Worm (Caenorhabditis elegans) whole organism, L3 larva: ENCODE results near the gene lido-18.
A peak's percentile ranks its signal among the peaks of the same experiment; 100 is the strongest.

Source experiments
- R02D3.7 ChIP-seq: fragments of 150-350 bp; optimal IDR thresholded peaks from 2 replicates; lab custom pipeline; 2014; ENCODE audit warnings: missing biosample characterization, missing genetic modification characterization
- ZK546.5 ChIP-seq: sonication (generic microtip); optimal IDR thresholded peaks from 2 replicates; lab custom pipeline; 2017; ENCODE audit warnings: missing biosample characterization, missing genetic modification characterization
- aly-2 ChIP-seq: fragments of 150-350 bp; optimal IDR thresholded peaks from 2 replicates; lab custom pipeline; 2014; ENCODE audit warnings: missing biosample characterization, missing genetic modification characterization
- ceh-16 ChIP-seq: sonication (generic microtip); optimal IDR thresholded peaks from 2 replicates; lab custom pipeline; 2017; ENCODE audit warnings: missing biosample characterization, missing genetic modification characterization
- ceh-28 ChIP-seq: fragments of 150-350 bp; optimal IDR thresholded peaks from 2 replicates; lab custom pipeline; 2014; ENCODE audit warnings: missing biosample characterization, missing genetic modification reagents, missing genetic modification characterization
- ceh-82 ChIP-seq: fragments of 150-350 bp; optimal IDR thresholded peaks from 2 replicates; lab custom pipeline; 2014; ENCODE audit warnings: missing biosample characterization, missing genetic modification characterization
- daf-12 ChIP-seq: fragments of 150-350 bp; optimal IDR thresholded peaks from 2 replicates; lab custom pipeline; 2014; ENCODE audit warnings: missing biosample characterization, missing genetic modification reagents, missing genetic modification characterization
- egl-27 ChIP-seq: sonication (generic microtip); optimal IDR thresholded peaks from 4 replicates; lab custom pipeline; 2017; ENCODE audit warnings: missing biosample characterization, missing genetic modification reagents, missing genetic modification characterization
- elt-1 ChIP-seq: fragments of 150-350 bp; optimal IDR thresholded peaks from 2 replicates; lab custom pipeline; 2014; ENCODE audit warnings: missing biosample characterization, missing genetic modification characterization
- elt-2 ChIP-seq: sonication (generic microtip); optimal IDR thresholded peaks from 2 replicates; lab custom pipeline; 2016; ENCODE audit warnings: missing genetic modification reagents, mild to moderate bottlenecking, missing genetic modification characterization, missing compliant biosample characterization
- elt-3 ChIP-seq, 3 experiments: fragments of 150-350 bp in 1 of 3; sonication (generic microtip) in 2 of 3; optimal IDR thresholded peaks; 2 replicates in 2 of 3; 4 replicates in 1 of 3; lab custom pipeline; 2014 to 2017; ENCODE audit warnings: missing biosample characterization in 3 of 3, missing genetic modification characterization in 3 of 3
- eor-1 ChIP-seq, 2 experiments: fragments of 150-350 bp; optimal IDR thresholded peaks; 2 replicates each; lab custom pipeline; 2014 to 2018; ENCODE audit warnings: missing biosample characterization in 2 of 2, missing genetic modification characterization in 2 of 2
- fkh-10 ChIP-seq: sonication (generic microtip); optimal IDR thresholded peaks from 2 replicates; lab custom pipeline; 2017; ENCODE audit warnings: missing biosample characterization, missing genetic modification reagents, missing genetic modification characterization
- hmg-11 ChIP-seq: sonication (generic microtip); optimal IDR thresholded peaks from 2 replicates; lab custom pipeline; 2016; ENCODE audit warnings: missing genetic modification characterization, missing compliant biosample characterization
- lin-15B ChIP-seq: fragments of 150-350 bp; optimal IDR thresholded peaks from 2 replicates; lab custom pipeline; 2014; ENCODE audit warnings: missing biosample characterization, missing genetic modification characterization
- mdl-1 ChIP-seq: fragments of 150-350 bp; optimal IDR thresholded peaks from 2 replicates; lab custom pipeline; 2014; ENCODE audit warnings: missing biosample characterization, missing genetic modification characterization
- nfya-1 ChIP-seq: sonication (generic microtip); optimal IDR thresholded peaks from 2 replicates; lab custom pipeline; 2017; ENCODE audit warnings: missing genetic modification characterization, mild to moderate bottlenecking, missing compliant biosample characterization, antibody characterized with exemption, moderate library complexity; ENCODE audit not compliant: insufficient read depth
- nhr-11 ChIP-seq: fragments of 150-350 bp; optimal IDR thresholded peaks from 2 replicates; lab custom pipeline; 2014; ENCODE audit warnings: missing biosample characterization, missing genetic modification characterization
- nhr-12 ChIP-seq: fragments of 150-350 bp; optimal IDR thresholded peaks from 2 replicates; lab custom pipeline; 2014; ENCODE audit warnings: missing biosample characterization, missing genetic modification characterization
- nhr-23 ChIP-seq: fragments of 150-350 bp; optimal IDR thresholded peaks from 2 replicates; lab custom pipeline; 2014; ENCODE audit warnings: missing biosample characterization, missing genetic modification reagents, missing genetic modification characterization
- nhr-237 ChIP-seq: fragments of 150-350 bp; optimal IDR thresholded peaks from 2 replicates; lab custom pipeline; 2014; ENCODE audit warnings: missing biosample characterization, missing genetic modification characterization
- nhr-28 ChIP-seq: fragments of 150-350 bp; optimal IDR thresholded peaks from 2 replicates; lab custom pipeline; 2014; ENCODE audit warnings: missing biosample characterization, missing genetic modification characterization
- nhr-67 ChIP-seq: fragments of 150-350 bp; optimal IDR thresholded peaks from 2 replicates; lab custom pipeline; 2014; ENCODE audit warnings: missing biosample characterization, missing genetic modification characterization
- nhr-76 ChIP-seq: fragments of 150-350 bp; sonication (generic microtip); optimal IDR thresholded peaks from 5 replicates; lab custom pipeline; 2014; ENCODE audit warnings: missing biosample characterization, missing genetic modification characterization
- pha-4 ChIP-seq: fragments of 150-350 bp; optimal IDR thresholded peaks from 2 replicates; lab custom pipeline; 2014; ENCODE audit warnings: missing biosample characterization, missing genetic modification reagents, missing genetic modification characterization
- skn-1 ChIP-seq: fragments of 150-350 bp; optimal IDR thresholded peaks from 2 replicates; lab custom pipeline; 2014; ENCODE audit warnings: missing biosample characterization, missing genetic modification characterization
- snpc-4 ChIP-seq: fragments of 150-350 bp; optimal IDR thresholded peaks from 2 replicates; lab custom pipeline; 2014; ENCODE audit warnings: missing biosample characterization, missing genetic modification characterization
- unc-39 ChIP-seq: sonication (generic microtip); optimal IDR thresholded peaks from 4 replicates; lab custom pipeline; 2017; ENCODE audit warnings: missing biosample characterization, missing genetic modification characterization
- unc-62 ChIP-seq: fragments of 150-350 bp; sonication (generic microtip); optimal IDR thresholded peaks from 4 replicates; lab custom pipeline; 2014; ENCODE audit warnings: missing biosample characterization, missing genetic modification reagents, missing genetic modification characterization
- zag-1 ChIP-seq: fragments of 150-350 bp; optimal IDR thresholded peaks from 2 replicates; lab custom pipeline; 2014; ENCODE audit warnings: missing biosample characterization, missing genetic modification characterization
- ztf-11 ChIP-seq: fragments of 150-350 bp; optimal IDR thresholded peaks from 2 replicates; lab custom pipeline; 2014; ENCODE audit warnings: missing biosample characterization, missing genetic modification characterization
- ztf-4 ChIP-seq: fragments of 150-350 bp; optimal IDR thresholded peaks from 2 replicates; lab custom pipeline; 2014; ENCODE audit warnings: missing biosample characterization, missing genetic modification characterization

lido-18 gene

DNA sequence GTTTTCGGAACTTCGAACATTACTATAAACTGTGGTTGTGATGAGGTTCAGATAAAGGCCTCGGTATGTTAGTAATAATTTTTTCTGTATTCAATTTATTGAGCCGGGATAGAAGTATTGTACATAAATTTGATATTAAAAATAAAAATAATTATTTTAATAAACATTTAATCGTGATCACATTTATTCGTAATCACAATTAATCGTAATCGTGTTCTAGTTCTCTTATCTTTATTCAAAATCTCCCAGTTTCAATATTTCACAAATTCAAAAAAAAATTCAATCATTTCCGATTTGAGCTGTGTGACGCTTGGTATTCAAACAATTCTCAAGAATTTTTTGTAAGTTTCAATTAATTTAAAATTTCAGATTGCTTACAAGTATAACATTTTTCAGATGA is at the start of gene lido-18:
TSS of gene lido-18 (plus strand) at position 301 of the 400 bp plus-strand sequence.
- TF ChIP-seq ceh-16 (no peak), ztf-11 (tag; lab: Kevin White, UChicago) (no peak), ceh-28 (no peak), fkh-10 (GFP tag; lab: Kevin White, UChicago) (no peak), ceh-82 (tag; lab: Kevin White, UChicago) (no peak), R02D3.7 (tag; lab: Kevin White, UChicago) (no peak), egl-27 (no peak), elt-2 (no peak), nhr-237 (tag; lab: Kevin White, UChicago) (no peak), nhr-23 (tag; lab: Kevin White, UChicago) (no peak)

DNA sequence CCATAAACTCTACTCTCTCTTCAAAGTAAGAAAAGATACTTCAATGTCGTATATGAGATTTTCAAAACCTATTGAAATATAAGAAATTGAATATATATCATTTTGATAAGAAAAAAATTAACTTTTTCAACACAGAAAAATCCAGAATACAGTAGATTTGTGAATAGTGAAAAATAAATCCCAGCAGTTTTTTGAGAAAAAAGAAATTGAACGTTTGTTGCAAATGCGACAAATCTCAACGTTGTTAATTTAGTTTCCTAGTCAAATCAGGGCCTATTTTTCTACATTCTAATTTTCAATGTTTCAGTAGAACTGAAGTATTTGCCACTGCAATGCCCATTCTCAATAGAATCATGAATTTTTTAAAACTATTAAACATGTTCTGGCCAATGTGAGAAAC is 47.5 kb upstream of the lido-18 start, which contains the start of gene T04A6.2:
TSS of gene T04A6.2 (plus strand) at position 301 of the 400 bp plus-strand sequence.
- TF ChIP-seq zag-1 (tag; lab: Kevin White, UChicago) (no peak), R02D3.7 (tag; lab: Kevin White, UChicago) (no peak), elt-1 (tag; lab: Kevin White, UChicago) (no peak), elt-3 (tag; optimal IDR thresholded peaks at IDR 0.05; lab: Kevin White, UChicago) (no peak), nhr-23 (tag; lab: Kevin White, UChicago) (no peak), skn-1 (tag; lab: Kevin White, UChicago) (no peak), nhr-28 (tag; lab: Kevin White, UChicago) (no peak), lin-15B (no peak), ZK546.5 (tag; lab: Kevin White, UChicago) (no peak), aly-2 (tag; lab: Kevin White, UChicago) (no peak), ztf-4 (tag; lab: Kevin White, UChicago) (no peak), nfya-1 (tag; lab: Kevin White, UChicago) (no peak), nhr-67 (no peak)

DNA sequence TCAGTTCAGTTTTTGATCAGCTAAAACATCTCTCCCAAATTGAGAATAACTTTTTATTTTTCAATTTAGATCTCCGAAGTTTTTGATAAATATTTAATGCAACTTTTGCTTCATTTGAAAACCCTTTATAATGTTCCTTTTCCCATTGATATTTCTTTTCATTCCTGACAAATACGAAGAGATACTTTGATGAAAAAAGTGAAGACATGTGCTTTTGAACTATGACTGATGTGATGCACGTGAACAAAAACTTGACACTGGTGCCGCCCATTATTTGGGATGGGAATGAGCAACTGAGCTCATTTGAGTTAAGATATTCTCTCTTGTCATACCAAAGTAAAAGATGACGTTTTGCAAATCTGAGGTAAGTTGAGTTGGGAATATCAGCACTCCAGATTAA is 45.9 kb upstream of the lido-18 start, which contains the start of gene T04A6.1:
TSS of gene T04A6.1 (plus strand) at position 301 of the 400 bp plus-strand sequence.
- TF ChIP-seq daf-12 (no peak), eor-1 (tag; optimal IDR thresholded peaks at IDR 0.05; lab: Kevin White, UChicago) (no peak)

DNA sequence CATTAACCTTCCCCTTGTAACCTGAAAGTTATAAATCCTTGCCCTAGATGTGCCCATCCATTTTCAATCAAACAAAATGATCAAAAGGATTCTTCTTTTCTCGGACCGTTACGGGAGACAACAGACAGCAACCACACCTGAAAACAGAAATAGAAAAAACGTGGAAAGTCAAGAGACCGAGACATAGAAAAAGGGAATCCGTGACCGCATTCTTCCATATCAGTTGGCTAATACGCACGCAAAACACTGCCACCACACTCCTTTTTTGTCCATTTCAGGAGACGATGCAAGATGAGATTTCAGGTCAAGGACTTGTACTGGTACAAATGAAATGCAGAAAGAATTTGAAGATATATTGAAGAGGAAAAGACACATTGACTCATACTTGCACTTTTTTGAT is 43.8 kb upstream of the lido-18 start:
- TF ChIP-seq nhr-23 (tag; lab: Kevin White, UChicago): peak; percentile 77
- no peak for TF ChIP-seq pha-4 (tag; lab: Kevin White, UChicago)

DNA sequence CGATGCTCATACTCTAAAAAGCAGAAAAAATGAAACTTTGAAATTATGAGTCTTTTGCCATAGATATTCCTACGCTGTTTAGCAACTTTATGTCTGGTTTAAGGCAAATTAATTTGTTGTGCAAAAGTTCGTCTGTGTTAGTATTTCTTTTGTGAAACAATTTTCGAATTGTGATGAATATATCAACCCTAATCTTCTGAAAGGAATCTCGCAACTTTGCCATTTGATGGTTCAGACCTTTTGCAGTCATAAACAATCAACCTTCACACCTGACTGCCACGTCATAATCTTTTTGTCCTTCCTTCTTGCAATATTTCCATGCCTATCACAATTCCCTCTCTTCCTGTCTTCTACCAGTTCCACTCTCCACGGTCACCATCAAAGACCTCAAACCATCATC is 42.2 kb upstream of the lido-18 start:
- no peak for TF ChIP-seq nhr-23 (tag; lab: Kevin White, UChicago)
- TF ChIP-seq hmg-11 (tag; lab: Kevin White, UChicago): no peak
- no peak for TF ChIP-seq unc-39 (tag; lab: Kevin White, UChicago)
- no peak for TF ChIP-seq nhr-11 (tag; lab: Kevin White, UChicago)
- no peak for TF ChIP-seq nhr-76

DNA sequence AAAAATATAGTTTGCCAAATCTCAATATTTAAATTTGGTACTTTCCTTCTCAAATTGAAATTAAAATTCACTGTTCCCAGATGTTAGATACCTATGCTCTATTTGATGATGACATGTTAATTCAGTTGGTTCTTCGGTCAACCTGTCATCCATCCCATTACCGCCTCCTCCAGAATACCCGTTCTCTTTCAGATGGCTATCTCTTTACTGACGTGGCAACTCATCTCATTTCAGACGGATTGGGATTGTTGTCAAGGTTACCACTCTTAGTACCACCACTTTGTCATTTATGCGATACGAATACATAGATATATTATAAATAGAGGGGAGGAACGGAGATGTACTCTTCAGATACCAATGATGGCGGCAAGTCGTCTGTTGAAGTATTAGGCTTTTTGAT is 40.7 kb upstream of the lido-18 start:
- TF ChIP-seq nhr-76: no peak
- no peak for TF ChIP-seq hmg-11 (tag; lab: Kevin White, UChicago)
- no peak for TF ChIP-seq ceh-16
- TF ChIP-seq nhr-237 (tag; lab: Kevin White, UChicago): no peak
- TF ChIP-seq zag-1 (tag; lab: Kevin White, UChicago): no peak
- TF ChIP-seq nhr-67: no peak
- TF ChIP-seq aly-2 (tag; lab: Kevin White, UChicago): no peak
- no peak for TF ChIP-seq snpc-4 (tag; lab: Kevin White, UChicago)
- no peak for TF ChIP-seq pha-4 (tag; lab: Kevin White, UChicago)
- no peak for TF ChIP-seq ztf-4 (tag; lab: Kevin White, UChicago)
- TF ChIP-seq nhr-12 (tag; lab: Kevin White, UChicago): no peak
- TF ChIP-seq unc-62: no peak
- no peak for TF ChIP-seq mdl-1 (tag; lab: Kevin White, UChicago)
- TF ChIP-seq egl-27: no peak
- TF ChIP-seq ztf-11 (tag; lab: Kevin White, UChicago): no peak
